Worm (Caenorhabditis elegans) whole organism, young adult: Measurements from ENCODE around the gene crn-6.

Experiments
- B0261.1 ChIP-seq: sonication (generic microtip); optimal IDR thresholded peaks from 2 replicates; lab custom pipeline; 2016; ENCODE audit warnings: mild to moderate bottlenecking, missing genetic modification characterization, moderate library complexity, missing compliant biosample characterization
- C06A6.2 ChIP-seq: fragments of 200-800 bp; sonication (Bioruptor generic); conservative IDR thresholded peaks from 2 replicates; pipeline ENCODE4 v1.3.6; 2022; ENCODE audit warnings: missing genetic modification characterization, missing compliant biosample characterization
- F22D6.2 ChIP-seq: sonication (generic microtip); optimal IDR thresholded peaks from 2 replicates; lab custom pipeline; 2016; ENCODE audit warnings: mild to moderate bottlenecking, missing genetic modification characterization, missing compliant biosample characterization
- F23B12.7 ChIP-seq: sonication (generic microtip); optimal IDR thresholded peaks from 2 replicates; lab custom pipeline; 2017; ENCODE audit warnings: missing genetic modification characterization, mild to moderate bottlenecking, missing compliant biosample characterization, antibody characterized with exemption, moderate library complexity; ENCODE audit not compliant: insufficient read depth
- F33H1.4 ChIP-seq: fragments of 200-800 bp; sonication (Bioruptor generic); IDR thresholded peaks from 2 replicates; pipeline ENCODE4 v1.3.6; 2022; ENCODE audit warnings: missing genetic modification reagents, missing genetic modification characterization, missing compliant biosample characterization
- F52B5.7 ChIP-seq: sonication (generic microtip); optimal IDR thresholded peaks from 2 replicates; lab custom pipeline; 2016; ENCODE audit warnings: mild to moderate bottlenecking, missing genetic modification characterization, missing compliant biosample characterization
- F55B11.4 ChIP-seq: sonication (generic microtip); optimal IDR thresholded peaks from 2 replicates; lab custom pipeline; 2016; ENCODE audit warnings: missing compliant biosample characterization, missing genetic modification characterization, borderline replicate concordance; ENCODE audit not compliant: insufficient read depth
- T07F8.4 ChIP-seq: sonication (generic microtip); optimal IDR thresholded peaks from 2 replicates; lab custom pipeline; 2016; ENCODE audit warnings: mild to moderate bottlenecking, missing genetic modification characterization, moderate library complexity, missing compliant biosample characterization
- T26A5.8 ChIP-seq: sonication (generic microtip); optimal IDR thresholded peaks from 2 replicates; lab custom pipeline; 2016; ENCODE audit warnings: missing genetic modification characterization, missing compliant biosample characterization
- Y53G8AR.9 ChIP-seq: fragments of 200-800 bp; sonication (Bioruptor generic); conservative IDR thresholded peaks from 2 replicates; pipeline ENCODE4 v1.3.6; 2022; ENCODE audit warnings: missing genetic modification reagents, missing genetic modification characterization, missing compliant biosample characterization
- Y56A3A.18 ChIP-seq: fragments of 200-800 bp; sonication (Bioruptor generic); IDR thresholded peaks from 2 replicates; pipeline ENCODE4 v1.3.6; 2022; ENCODE audit warnings: missing genetic modification reagents, missing genetic modification characterization, missing compliant biosample characterization
- akir-1 ChIP-seq: fragments of 200-800 bp; sonication (Bioruptor generic); optimal IDR thresholded peaks from 2 replicates; lab custom pipeline; 2018; ENCODE audit warnings: mild to moderate bottlenecking, missing genetic modification characterization, moderate library complexity, missing compliant biosample characterization
- aptf-2 ChIP-seq: fragments of 200-800 bp; sonication (Bioruptor generic); conservative IDR thresholded peaks from 2 replicates; pipeline ENCODE4 v1.3.6; 2022; ENCODE audit warnings: missing genetic modification reagents, missing genetic modification characterization, missing compliant biosample characterization
- aptf-3 ChIP-seq: fragments of 200-800 bp; sonication (Bioruptor generic); IDR thresholded peaks from 2 replicates; pipeline ENCODE4 v1.3.6; 2022; ENCODE audit warnings: missing genetic modification characterization, missing compliant biosample characterization
- attf-3 ChIP-seq: fragments of 200-800 bp; sonication (Bioruptor generic); conservative IDR thresholded peaks from 2 replicates; pipeline ENCODE4 v1.3.6; 2022; ENCODE audit warnings: missing genetic modification reagents, missing genetic modification characterization, missing compliant biosample characterization
- cebp-2 ChIP-seq: fragments of 200-800 bp; sonication (Bioruptor generic); IDR thresholded peaks from 2 replicates; pipeline ENCODE4 v1.3.6; 2022; ENCODE audit warnings: missing genetic modification characterization, missing compliant biosample characterization
- ceh-40 ChIP-seq: fragments of 200-800 bp; sonication (Bioruptor generic); IDR thresholded peaks from 2 replicates; pipeline ENCODE4 v1.3.6; 2022; ENCODE audit warnings: missing genetic modification characterization, missing compliant biosample characterization
- ceh-58 ChIP-seq: fragments of 200-800 bp; sonication (Bioruptor generic); IDR thresholded peaks from 2 replicates; pipeline ENCODE4 v1.3.6; 2022; ENCODE audit warnings: missing genetic modification characterization, missing compliant biosample characterization
- ceh-91 ChIP-seq: fragments of 200-800 bp; sonication (Bioruptor generic); IDR thresholded peaks from 2 replicates; pipeline ENCODE4 v1.3.6; 2022; ENCODE audit warnings: missing genetic modification reagents, missing genetic modification characterization, missing compliant biosample characterization
- die-1 ChIP-seq: sonication (generic microtip); optimal IDR thresholded peaks from 2 replicates; lab custom pipeline; 2016; ENCODE audit warnings: missing genotype, mild to moderate bottlenecking, missing genetic modification characterization, missing compliant biosample characterization
- efl-1 ChIP-seq: fragments of 150-350 bp; optimal IDR thresholded peaks from 2 replicates; lab custom pipeline; 2014; ENCODE audit warnings: missing biosample characterization, missing genetic modification reagents, missing genetic modification characterization
- egl-18 ChIP-seq: fragments of 200-800 bp; sonication (Bioruptor generic); IDR thresholded peaks from 2 replicates; pipeline ENCODE4 v1.3.6; 2022; ENCODE audit warnings: missing genetic modification reagents, missing genetic modification characterization, missing compliant biosample characterization
- egl-44 ChIP-seq: fragments of 200-800 bp; sonication (Bioruptor generic); IDR thresholded peaks from 2 replicates; pipeline ENCODE4 v1.3.6; 2022; ENCODE audit warnings: missing genetic modification reagents, missing genetic modification characterization, missing compliant biosample characterization
- egrh-3 ChIP-seq: fragments of 200-800 bp; sonication (Bioruptor generic); IDR thresholded peaks from 2 replicates; pipeline ENCODE4 v1.3.6; 2022; ENCODE audit warnings: missing genetic modification reagents, missing genetic modification characterization, missing compliant biosample characterization
- ets-4 ChIP-seq: fragments of 200-800 bp; sonication (Bioruptor generic); optimal IDR thresholded peaks from 2 replicates; lab custom pipeline; 2018; ENCODE audit warnings: mild to moderate bottlenecking, missing genetic modification characterization, missing compliant biosample characterization
- gei-17 ChIP-seq: fragments of 200-800 bp; sonication (Bioruptor generic); optimal IDR thresholded peaks from 2 replicates; lab custom pipeline; 2018; ENCODE audit warnings: mild to moderate bottlenecking, missing genetic modification characterization, missing compliant biosample characterization
- hrde-1 ChIP-seq: sonication (generic microtip); optimal IDR thresholded peaks from 2 replicates; lab custom pipeline; 2016; ENCODE audit warnings: missing genetic modification characterization, mild to moderate bottlenecking, missing compliant biosample characterization, moderate library complexity, missing genotype, missing genetic modification reagents, borderline replicate concordance
- hsf-1 ChIP-seq: fragments of 200-800 bp; sonication (Bioruptor generic); IDR thresholded peaks from 2 replicates; pipeline ENCODE4 v1.3.6; 2022; ENCODE audit warnings: missing genetic modification reagents, missing genetic modification characterization, missing compliant biosample characterization
- lag-1 ChIP-seq: fragments of 200-800 bp; sonication (Bioruptor generic); IDR thresholded peaks from 2 replicates; pipeline ENCODE4 v1.3.6; 2022; ENCODE audit warnings: missing genetic modification reagents, missing genetic modification characterization, missing compliant biosample characterization
- let-607 ChIP-seq, 2 experiments: fragments of 200-800 bp in 1 of 2; sonication (Bioruptor generic) in 1 of 2; sonication (generic microtip) in 1 of 2; optimal IDR thresholded peaks; 2 replicates each; lab custom pipeline; 2016 to 2018; ENCODE audit warnings: mild to moderate bottlenecking in 2 of 2, missing compliant biosample characterization in 2 of 2, missing genetic modification characterization in 2 of 2, moderate library complexity in 2 of 2, missing genotype in 1 of 2
- lin-40 ChIP-seq: sonication (generic microtip); optimal IDR thresholded peaks from 2 replicates; lab custom pipeline; 2016; ENCODE audit warnings: missing genetic modification characterization, mild to moderate bottlenecking, missing compliant biosample characterization, missing genotype, missing genetic modification reagents
- lir-1 ChIP-seq: fragments of 200-800 bp; sonication (Bioruptor generic); conservative IDR thresholded peaks from 2 replicates; pipeline ENCODE4 v1.3.6; 2022; ENCODE audit warnings: missing genetic modification reagents, missing genetic modification characterization, missing compliant biosample characterization
- madf-6 ChIP-seq: fragments of 200-800 bp; sonication (Bioruptor generic); IDR thresholded peaks from 2 replicates; pipeline ENCODE4 v1.3.6; 2022; ENCODE audit warnings: missing genetic modification reagents, missing genetic modification characterization, missing compliant biosample characterization
- mcd-1 ChIP-seq: fragments of 200-800 bp; sonication (Bioruptor generic); IDR thresholded peaks from 2 replicates; pipeline ENCODE4 v1.3.6; 2022; ENCODE audit warnings: missing genetic modification reagents, missing genetic modification characterization, missing compliant biosample characterization
- mes-4 ChIP-seq: sonication (generic microtip); optimal IDR thresholded peaks from 2 replicates; lab custom pipeline; 2016; ENCODE audit warnings: missing genotype, missing genetic modification characterization, missing compliant biosample characterization
- mxl-1 ChIP-seq: sonication (generic microtip); optimal IDR thresholded peaks from 2 replicates; lab custom pipeline; 2016; ENCODE audit warnings: missing genetic modification characterization, missing compliant biosample characterization
- nfya-2 ChIP-seq: fragments of 200-800 bp; sonication (Bioruptor generic); IDR thresholded peaks from 2 replicates; pipeline ENCODE4 v1.3.6; 2022; ENCODE audit warnings: missing genetic modification reagents, missing genetic modification characterization, missing compliant biosample characterization
- nfyb-1 ChIP-seq: fragments of 200-800 bp; sonication (Bioruptor generic); IDR thresholded peaks from 2 replicates; pipeline ENCODE4 v1.3.6; 2022; ENCODE audit warnings: missing genetic modification reagents, missing genetic modification characterization, missing compliant biosample characterization
- nhr-80 ChIP-seq: sonication (generic microtip); optimal IDR thresholded peaks from 2 replicates; lab custom pipeline; 2016; ENCODE audit warnings: missing genetic modification characterization, missing compliant biosample characterization
- rcor-1 ChIP-seq: fragments of 200-800 bp; sonication (Bioruptor generic); IDR thresholded peaks from 2 replicates; pipeline ENCODE4 v1.3.6; 2022; ENCODE audit warnings: missing genetic modification reagents, missing genetic modification characterization, missing compliant biosample characterization
- snpc-1.1 ChIP-seq: sonication (generic microtip); optimal IDR thresholded peaks from 2 replicates; lab custom pipeline; 2017; ENCODE audit warnings: missing genetic modification characterization, mild to moderate bottlenecking, missing compliant biosample characterization, antibody characterized with exemption, moderate library complexity, missing genotype, missing genetic modification reagents; ENCODE audit not compliant: insufficient read depth
- sptf-2 ChIP-seq: fragments of 200-800 bp; sonication (Bioruptor generic); optimal IDR thresholded peaks from 2 replicates; lab custom pipeline; 2018; ENCODE audit warnings: mild to moderate bottlenecking, missing genetic modification characterization, missing compliant biosample characterization
- tbx-9 ChIP-seq: sonication (generic microtip); optimal IDR thresholded peaks from 2 replicates; lab custom pipeline; 2016; ENCODE audit warnings: borderline replicate concordance, missing genetic modification characterization, inconsistent platforms, missing compliant biosample characterization
- tlf-1 ChIP-seq: fragments of 200-800 bp; sonication (Bioruptor generic); optimal IDR thresholded peaks from 2 replicates; lab custom pipeline; 2018; ENCODE audit warnings: mild to moderate bottlenecking, missing genetic modification characterization, missing compliant biosample characterization
- unc-62 ChIP-seq: fragments of 150-350 bp; optimal IDR thresholded peaks from 2 replicates; lab custom pipeline; 2014; ENCODE audit warnings: missing biosample characterization, missing genetic modification reagents, missing genetic modification characterization
- ztf-25 ChIP-seq: fragments of 200-800 bp; sonication (Bioruptor generic); IDR thresholded peaks from 2 replicates; pipeline ENCODE4 v1.3.6; 2022; ENCODE audit warnings: missing genetic modification reagents, missing genetic modification characterization, missing compliant biosample characterization
- ztf-28 ChIP-seq: fragments of 200-800 bp; sonication (Bioruptor generic); IDR thresholded peaks from 2 replicates; pipeline ENCODE4 v1.3.6; 2022; ENCODE audit warnings: missing genetic modification reagents, missing genetic modification characterization, missing compliant biosample characterization
- ztf-3 ChIP-seq: fragments of 200-800 bp; sonication (Bioruptor generic); optimal IDR thresholded peaks from 2 replicates; lab custom pipeline; 2018; ENCODE audit warnings: mild to moderate bottlenecking, missing genetic modification characterization, missing compliant biosample characterization
- ztf-6 ChIP-seq: fragments of 200-800 bp; sonication (Bioruptor generic); IDR thresholded peaks from 2 replicates; pipeline ENCODE4 v1.3.6; 2022; ENCODE audit warnings: missing genetic modification reagents, missing genetic modification characterization, missing compliant biosample characterization

Gene crn-6

ce11 chrIII:9406600-9406999 lies 39.5 kb downstream of the crn-6 start, which contains the start of gene T26G10.1 (continued):
- TF ChIP-seq hsf-1 (peak; percentile 68), mxl-1 (tag; lab: Kevin White, UChicago) (no peak), nfyb-1 (GFP tag; lab: Robert Waterston, UW) (peak; percentile 70), ztf-25 (GFP tag; lab: Robert Waterston, UW) (no peak), egl-18 (GFP tag; lab: Robert Waterston, UW) (no peak), lin-40 (tag; lab: Kevin White, UChicago) (peak; percentile 51), madf-6 (GFP tag; lab: Robert Waterston, UW) (peak; percentile 83), B0261.1 (tag; lab: Kevin White, UChicago) (no peak), hrde-1 (peak; percentile 11), cebp-2 (GFP tag; lab: Robert Waterston, UW) (no peak), T07F8.4 (no peak), aptf-2 (GFP tag; lab: Robert Waterston, UW) (no peak), ceh-58 (GFP tag; lab: Robert Waterston, UW) (no peak), unc-62 (GFP tag; lab: Kevin White, UChicago) (no peak), F52B5.7 (no peak), lir-1 (GFP tag; lab: Robert Waterston, UW) (peak; percentile 55), T26A5.8 (tag; lab: Kevin White, UChicago) (no peak), snpc-1.1 (tag; lab: Kevin White, UChicago) (peak; percentile 73), nhr-80 (tag; lab: Kevin White, UChicago) (peak; percentile 22), gei-17 (GFP tag; lab: Kevin White, UChicago) (no peak), Y56A3A.18 (peak; percentile 32; the same call in 1 of the 2 replicates), nfya-2 (no peak), F33H1.4 (GFP tag; lab: Robert Waterston, UW) (peak; percentile 65), F22D6.2 (no peak), tlf-1 (GFP tag; lab: Kevin White, UChicago) (peak; percentile 52), aptf-3 (GFP tag; lab: Robert Waterston, UW) (no peak), ceh-40 (GFP tag; lab: Robert Waterston, UW) (no peak), akir-1 (no peak), tbx-9 (no peak), let-607 (tag; optimal IDR thresholded peaks at IDR 0.05; lab: Kevin White, UChicago) (no peak), egl-44 (GFP tag; lab: Robert Waterston, UW) (peak; percentile 7; the same call in 1 of the 2 replicates), die-1 (tag; lab: Kevin White, UChicago) (no peak), C06A6.2 (no peak), mes-4 (tag; lab: Kevin White, UChicago) (no peak), mcd-1 (peak; percentile 96), rcor-1 (GFP tag; lab: Robert Waterston, UW) (peak; percentile 86), F55B11.4 (tag; lab: Kevin White, UChicago) (no peak), lag-1 (no peak), attf-3 (GFP tag; lab: Robert Waterston, UW) (peak; percentile 73), ztf-3 (GFP tag; lab: Kevin White, UChicago) (no peak), ceh-91 (GFP tag; lab: Robert Waterston, UW) (peak; percentile 83), ets-4 (GFP tag; lab: Kevin White, UChicago) (no peak), ztf-28 (GFP tag; lab: Robert Waterston, UW) (0 out of 2 replicates have a peak, but pooled peaks have one; percentile 72), efl-1 (GFP tag; lab: Kevin White, UChicago) (peak; percentile 24), F23B12.7 (tag; lab: Kevin White, UChicago) (no peak), sptf-2 (GFP tag; lab: Kevin White, UChicago) (no peak), ztf-6 (GFP tag; lab: Robert Waterston, UW) (no peak), Y53G8AR.9 (no peak), egrh-3 (GFP tag; lab: Robert Waterston, UW) (0 out of 2 replicates have a peak, but pooled peaks have one; percentile 36)
